Worm (Caenorhabditis elegans): ENCODE measurements around the gene K09A11.1.

The K09A11.1 gene

ce11 chrX:13293023-13293422 lies 30.7 kb downstream of the K09A11.1 start (continued):
- TF ChIP-seq ceh-58 (GFP tag; IDR thresholded peaks at IDR 0.05) = no peak
- TF ChIP-seq nhr-90 (tag; optimal IDR thresholded peaks at IDR 0.05) = no peak
- TF ChIP-seq ets-4 (GFP tag; optimal IDR thresholded peaks at IDR 0.05) = no peak
- TF ChIP-seq tbx-9 (tag; optimal IDR thresholded peaks at IDR 0.05; ENCODE audit: borderline replicate concordance) = no peak
- no peak for TF ChIP-seq F10E7.11 (tag; optimal IDR thresholded peaks at IDR 0.05)
- TF ChIP-seq attf-5 (GFP tag; optimal IDR thresholded peaks at IDR 0.05) = no peak
- no peak for TF ChIP-seq ama-1 (optimal IDR thresholded peaks at IDR 0.05)
- no peak for TF ChIP-seq ama-1 (GFP tag; optimal IDR thresholded peaks at IDR 0.05)
- no peak for TF ChIP-seq Y56A3A.18 (GFP tag; IDR thresholded peaks at IDR 0.05)
- peak; percentile 43 for TF ChIP-seq snpc-4 (GFP tag; optimal IDR thresholded peaks at IDR 0.05)
- TF ChIP-seq snpc-4 (tag; optimal IDR thresholded peaks at IDR 0.05) = peak in 1 of 4 experiments; percentile 58

ce11 chrX:13294669-13295068 lies 32.4 kb downstream of the K09A11.1 start, which contains the start of gene srd-36:
Gene srd-36, minus strand, starts transcription at chrX:13294769.
- no peak for TF ChIP-seq pha-4 (tag; optimal IDR thresholded peaks at IDR 0.05)
- TF ChIP-seq nhr-27 (tag; optimal IDR thresholded peaks at IDR 0.05) = no peak
- TF ChIP-seq B0336.3 (GFP tag; IDR thresholded peaks at IDR 0.05) = no peak
- no peak for TF ChIP-seq dpl-1 (GFP tag; optimal IDR thresholded peaks at IDR 0.05)
- TF ChIP-seq F49E8.2 (tag; optimal IDR thresholded peaks at IDR 0.05; ENCODE audit: insufficient read depth) = no peak
- TF ChIP-seq tbx-9 (tag; optimal IDR thresholded peaks at IDR 0.05; ENCODE audit: borderline replicate concordance) = no peak
- TF ChIP-seq Y67H2A.10 (GFP tag; conservative IDR thresholded peaks at IDR 0.05) = no peak
- no peak for TF ChIP-seq mel-28 (tag; optimal IDR thresholded peaks at IDR 0.05; ENCODE audit: borderline replicate concordance)
- TF ChIP-seq zim-3 (tag; optimal IDR thresholded peaks at IDR 0.05) = no peak
- no peak for TF ChIP-seq nhr-120 (GFP tag; IDR thresholded peaks at IDR 0.05)
- no peak for TF ChIP-seq snpc-4 (GFP tag; optimal IDR thresholded peaks at IDR 0.05)
- TF ChIP-seq snpc-4 (tag; optimal IDR thresholded peaks at IDR 0.05) = no peak
- TF ChIP-seq K12H6.12 (tag; optimal IDR thresholded peaks at IDR 0.05) = no peak
- TF ChIP-seq fkh-3 (tag; optimal IDR thresholded peaks at IDR 0.05) = no peak
- no peak for TF ChIP-seq ztf-25 (GFP tag; IDR thresholded peaks at IDR 0.05)

- TF ChIP-seq tlf-1 (GFP tag; optimal IDR thresholded peaks at IDR 0.05) (no peak), ztf-18 (tag; optimal IDR thresholded peaks at IDR 0.05) (no peak), hrde-1 (tag; optimal IDR thresholded peaks at IDR 0.05; ENCODE audit: borderline replicate concordance) (no peak), ekl-4 (GFP tag; IDR thresholded peaks at IDR 0.05) (no peak), Y79H2A.3 (GFP tag; conservative IDR thresholded peaks at IDR 0.05) (no peak), lin-26 (GFP tag; IDR thresholded peaks at IDR 0.05) (no peak), madf-8 (GFP tag; conservative IDR thresholded peaks at IDR 0.05) (no peak), snpc-4 (GFP tag; optimal IDR thresholded peaks at IDR 0.05) (no peak), snpc-4 (tag; optimal IDR thresholded peaks at IDR 0.05) (no peak), die-1 (tag; optimal IDR thresholded peaks at IDR 0.05) (no peak), attf-6 (GFP tag; IDR thresholded peaks at IDR 0.05) (no peak), snpc-3.4 (tag; optimal IDR thresholded peaks at IDR 0.05) (no peak), hmg-20 (GFP tag; IDR thresholded peaks at IDR 0.05) (no peak), T26A5.8 (tag; optimal IDR thresholded peaks at IDR 0.05) (no peak), sea-2 (GFP tag; IDR thresholded peaks at IDR 0.05) (no peak), somi-1 (GFP tag; optimal IDR thresholded peaks at IDR 0.05) (no peak), Y53F4B.3 (GFP tag; IDR thresholded peaks at IDR 0.05) (no peak), mxl-1 (tag; optimal IDR thresholded peaks at IDR 0.05) (no peak), ccch-3 (GFP tag; optimal IDR thresholded peaks at IDR 0.05) (no peak), mel-28 (tag; optimal IDR thresholded peaks at IDR 0.05; ENCODE audit: borderline replicate concordance) (no peak), F39B2.1 (GFP tag; IDR thresholded peaks at IDR 0.05) (no peak)
Measured at ce11 chrX:13300503-13300902, 38.2 kb downstream of the K09A11.1 start, which contains the start of gene srd-39. Gene srd-39, minus strand, starts transcription at chrX:13300603.

Data from whole organism, young adult.